Worm (Caenorhabditis elegans) whole organism, L4 larva: ENCODE results near the gene cec-1.

Experiments
- F26F4.8 ChIP-seq: fragments of 200-800 bp; sonication (Bioruptor generic); conservative IDR thresholded peaks from 2 replicates; pipeline ENCODE4 v1.3.6; 2022; ENCODE audit warnings: missing genetic modification characterization, missing compliant biosample characterization
- T20F7.1 ChIP-seq: fragments of 200-800 bp; sonication (Bioruptor generic); optimal IDR thresholded peaks from 2 replicates; lab custom pipeline; 2018; ENCODE audit warnings: mild to moderate bottlenecking, missing genetic modification characterization, missing compliant biosample characterization
- Y75B8A.6 ChIP-seq: fragments of 200-800 bp; sonication (Bioruptor generic); IDR thresholded peaks from 2 replicates; pipeline ENCODE4 v1.3.6; 2022; ENCODE audit warnings: missing genetic modification reagents, missing genetic modification characterization, missing compliant biosample characterization
- aha-1 ChIP-seq: fragments of 150-350 bp; peaks from one replicate; lab custom pipeline; 2014; ENCODE audit warnings: missing biosample characterization, missing genetic modification characterization
- arid-1 ChIP-seq: fragments of 200-800 bp; sonication (Bioruptor generic); conservative IDR thresholded peaks from 2 replicates; pipeline ENCODE4 v1.3.6; 2022; ENCODE audit warnings: missing genetic modification reagents, missing genetic modification characterization, missing compliant biosample characterization
- attf-4 ChIP-seq: sonication (generic microtip); optimal IDR thresholded peaks from 3 replicates; lab custom pipeline; 2017; ENCODE audit warnings: missing biosample characterization, missing genetic modification characterization
- ceh-28 ChIP-seq: fragments of 150-350 bp; optimal IDR thresholded peaks from 2 replicates; lab custom pipeline; 2014; ENCODE audit warnings: missing biosample characterization, missing genetic modification reagents, missing genetic modification characterization
- ceh-32 ChIP-seq: sonication (generic microtip); optimal IDR thresholded peaks from 2 replicates; lab custom pipeline; 2016; ENCODE audit warnings: mild to moderate bottlenecking, missing genetic modification characterization, missing compliant biosample characterization; ENCODE audit not compliant: poor library complexity
- ceh-82 ChIP-seq: sonication (generic microtip); optimal IDR thresholded peaks from 2 replicates; lab custom pipeline; 2017; ENCODE audit warnings: missing biosample characterization, missing genetic modification characterization
- ces-1 ChIP-seq: fragments of 150-350 bp; sonication (generic microtip); optimal IDR thresholded peaks from 4 replicates; lab custom pipeline; 2014; ENCODE audit warnings: missing biosample characterization, missing genetic modification reagents, missing genetic modification characterization
- cey-2 ChIP-seq: sonication (generic microtip); optimal IDR thresholded peaks from 3 replicates; lab custom pipeline; 2017; ENCODE audit warnings: missing genetic modification characterization, mild to moderate bottlenecking, missing compliant biosample characterization, antibody characterized with exemption, borderline replicate concordance; ENCODE audit not compliant: insufficient read depth
- daf-12 ChIP-seq: fragments of 150-350 bp; optimal IDR thresholded peaks from 2 replicates; lab custom pipeline; 2014; ENCODE audit warnings: missing biosample characterization, missing genetic modification reagents, missing genetic modification characterization
- dmd-6 ChIP-seq: fragments of 200-800 bp; sonication (Bioruptor generic); IDR thresholded peaks from 2 replicates; pipeline ENCODE4 v1.3.6; 2022; ENCODE audit warnings: missing genetic modification reagents, missing genetic modification characterization, missing compliant biosample characterization
- dmd-8 ChIP-seq: fragments of 200-800 bp; sonication (Bioruptor generic); IDR thresholded peaks from 2 replicates; pipeline ENCODE4 v1.3.6; 2022; ENCODE audit warnings: missing genetic modification characterization, missing compliant biosample characterization
- dve-1 ChIP-seq: sonication (generic microtip); optimal IDR thresholded peaks from 2 replicates; lab custom pipeline; 2017; ENCODE audit warnings: antibody characterized with exemption, mild to moderate bottlenecking, missing genetic modification characterization, missing compliant biosample characterization; ENCODE audit not compliant: insufficient read depth
- fkh-10 ChIP-seq: fragments of 150-350 bp; optimal IDR thresholded peaks from 2 replicates; lab custom pipeline; 2014; ENCODE audit warnings: missing biosample characterization, missing genetic modification reagents, missing genetic modification characterization
- gei-8 ChIP-seq: fragments of 200-800 bp; sonication (Bioruptor generic); optimal IDR thresholded peaks from 2 replicates; lab custom pipeline; 2018; ENCODE audit warnings: mild to moderate bottlenecking, missing genetic modification characterization, missing compliant biosample characterization
- hif-1 ChIP-seq, 2 experiments: sonication (generic microtip); optimal IDR thresholded peaks; 2 replicates each; lab custom pipeline; 2016 to 2017; ENCODE audit warnings: missing compliant biosample characterization in 2 of 2, missing genetic modification characterization in 2 of 2, missing genetic modification reagents in 2 of 2, missing genotype in 2 of 2, mild to moderate bottlenecking in 1 of 2
- hlh-11 ChIP-seq: fragments of 200-800 bp; sonication (Bioruptor generic); optimal IDR thresholded peaks from 2 replicates; lab custom pipeline; 2018; ENCODE audit warnings: mild to moderate bottlenecking, missing genetic modification characterization, missing compliant biosample characterization
- hlh-30 ChIP-seq: sonication (generic microtip); optimal IDR thresholded peaks from 2 replicates; lab custom pipeline; 2017; ENCODE audit warnings: antibody characterized with exemption, mild to moderate bottlenecking, missing genetic modification characterization, missing compliant biosample characterization; ENCODE audit not compliant: insufficient read depth
- lin-1 ChIP-seq: fragments of 200-800 bp; sonication (Bioruptor generic); IDR thresholded peaks from 2 replicates; pipeline ENCODE4 v1.3.6; 2022; ENCODE audit warnings: missing genetic modification reagents, missing genetic modification characterization, missing compliant biosample characterization
- lin-13 ChIP-seq: fragments of 150-350 bp; optimal IDR thresholded peaks from 2 replicates; lab custom pipeline; 2014; ENCODE audit warnings: missing biosample characterization, missing genetic modification reagents, missing genetic modification characterization
- lin-15B ChIP-seq: fragments of 150-350 bp; sonication (generic microtip); optimal IDR thresholded peaks from 3 replicates; lab custom pipeline; 2014; ENCODE audit warnings: missing biosample characterization, missing genetic modification characterization
- lin-29 ChIP-seq: fragments of 200-800 bp; sonication (Bioruptor generic); IDR thresholded peaks from 2 replicates; pipeline ENCODE4 v1.3.6; 2022; ENCODE audit warnings: missing genetic modification reagents, missing genetic modification characterization, missing compliant biosample characterization
- lin-38 ChIP-seq: fragments of 200-800 bp; sonication (Bioruptor generic); IDR thresholded peaks from 2 replicates; pipeline ENCODE4 v1.3.6; 2022; ENCODE audit warnings: missing genetic modification reagents, missing genetic modification characterization, missing compliant biosample characterization
- lsy-2 ChIP-seq, 2 experiments: fragments of 150-350 bp in 1 of 2; sonication (generic microtip) in 1 of 2; optimal IDR thresholded peaks; 2 replicates each; lab custom pipeline; 2014 to 2017; ENCODE audit warnings: missing biosample characterization in 2 of 2, missing genetic modification characterization in 2 of 2
- mdl-1 ChIP-seq, 2 experiments: fragments of 150-350 bp in 1 of 2; sonication (generic microtip) in 1 of 2; optimal IDR thresholded peaks; 2 replicates each; lab custom pipeline; 2014 to 2017; ENCODE audit warnings: missing biosample characterization in 2 of 2, missing genetic modification characterization in 2 of 2
- mes-2 ChIP-seq: sonication (generic microtip); optimal IDR thresholded peaks from 2 replicates; lab custom pipeline; 2016; ENCODE audit warnings: missing genotype, mild to moderate bottlenecking, missing genetic modification characterization, missing compliant biosample characterization; ENCODE audit not compliant: poor library complexity, severe bottlenecking
- mxl-3 ChIP-seq: fragments of 200-800 bp; sonication (Bioruptor generic); optimal IDR thresholded peaks from 2 replicates; lab custom pipeline; 2018; ENCODE audit warnings: mild to moderate bottlenecking, missing genetic modification characterization, missing compliant biosample characterization
- nhr-10 ChIP-seq: fragments of 150-350 bp; optimal IDR thresholded peaks from 2 replicates; lab custom pipeline; 2014; ENCODE audit warnings: missing biosample characterization, missing genetic modification characterization
- nhr-102 ChIP-seq: sonication (generic microtip); optimal IDR thresholded peaks from 2 replicates; lab custom pipeline; 2016; ENCODE audit warnings: mild to moderate bottlenecking, missing genetic modification characterization, moderate library complexity, missing compliant biosample characterization
- nhr-111 ChIP-seq: fragments of 200-800 bp; sonication (Bioruptor generic); optimal IDR thresholded peaks from 2 replicates; lab custom pipeline; 2018; ENCODE audit warnings: mild to moderate bottlenecking, missing genetic modification characterization, missing compliant biosample characterization
- nhr-28 ChIP-seq: fragments of 150-350 bp; optimal IDR thresholded peaks from 2 replicates; lab custom pipeline; 2014; ENCODE audit warnings: missing biosample characterization, missing genetic modification characterization
- nhr-48 ChIP-seq: sonication (generic microtip); optimal IDR thresholded peaks from 2 replicates; lab custom pipeline; 2016; ENCODE audit warnings: mild to moderate bottlenecking, missing genetic modification characterization, missing compliant biosample characterization
- nhr-77 ChIP-seq: fragments of 150-350 bp; optimal IDR thresholded peaks from 2 replicates; lab custom pipeline; 2014; ENCODE audit warnings: missing biosample characterization, missing genetic modification characterization
- php-3 ChIP-seq: fragments of 200-800 bp; sonication (Bioruptor generic); IDR thresholded peaks from 2 replicates; pipeline ENCODE4 v1.3.6; 2022; ENCODE audit warnings: missing genetic modification reagents, missing genetic modification characterization, missing compliant biosample characterization
- pqm-1 ChIP-seq: sonication (generic microtip); optimal IDR thresholded peaks from 2 replicates; lab custom pipeline; 2017; ENCODE audit warnings: missing biosample characterization, missing genetic modification characterization
- spr-1 ChIP-seq: sonication (generic microtip); optimal IDR thresholded peaks from 2 replicates; lab custom pipeline; 2016; ENCODE audit warnings: mild to moderate bottlenecking, missing genetic modification characterization, missing compliant biosample characterization
- spr-3 ChIP-seq: fragments of 200-800 bp; sonication (Bioruptor generic); optimal IDR thresholded peaks from 2 replicates; lab custom pipeline; 2018; ENCODE audit warnings: mild to moderate bottlenecking, missing genetic modification characterization, missing compliant biosample characterization
- tra-1 ChIP-seq: fragments of 200-800 bp; sonication (Bioruptor generic); IDR thresholded peaks from 2 replicates; pipeline ENCODE4 v1.3.6; 2022; ENCODE audit warnings: missing genetic modification reagents, missing genetic modification characterization, missing compliant biosample characterization
- unc-130 ChIP-seq: sonication (generic microtip); optimal IDR thresholded peaks from 2 replicates; lab custom pipeline; 2016; ENCODE audit warnings: missing genetic modification reagents, missing genetic modification characterization, missing compliant biosample characterization
- zfp-2 ChIP-seq: sonication (generic microtip); optimal IDR thresholded peaks from 2 replicates; lab custom pipeline; 2016; ENCODE audit warnings: mild to moderate bottlenecking, missing genetic modification characterization, missing compliant biosample characterization
- ztf-7 ChIP-seq: fragments of 150-350 bp; optimal IDR thresholded peaks from 2 replicates; lab custom pipeline; 2014; ENCODE audit warnings: missing biosample characterization, missing genetic modification characterization

Gene cec-1

ce11 chrIII:8398411-8398810 lies 27.7 kb upstream of the cec-1 start, which contains the start of gene ZK353.2:
ZK353.2 (plus strand) TSS chrIII:8398711.
- TF ChIP-seq dve-1 (tag; lab: Kevin White, UChicago), result no peak
- no peak for TF ChIP-seq daf-12
- no peak for TF ChIP-seq Y75B8A.6 (GFP tag; lab: Robert Waterston, UW)
- TF ChIP-seq pqm-1 (tag; lab: Kevin White, UChicago), result no peak
- no peak for TF ChIP-seq unc-130 (GFP tag; lab: Kevin White, UChicago)
- no peak for TF ChIP-seq nhr-111 (GFP tag; lab: Kevin White, UChicago)
- TF ChIP-seq hlh-30 (tag; lab: Kevin White, UChicago), result no peak
- TF ChIP-seq F26F4.8 (GFP tag; lab: Robert Waterston, UW), result no peak
- no peak for TF ChIP-seq lin-13 (GFP tag; lab: Kevin White, UChicago)
- TF ChIP-seq ceh-82 (tag; lab: Kevin White, UChicago), result no peak
- TF ChIP-seq spr-1, result no peak
- TF ChIP-seq cey-2 (tag; lab: Kevin White, UChicago), result no peak

DNA sequence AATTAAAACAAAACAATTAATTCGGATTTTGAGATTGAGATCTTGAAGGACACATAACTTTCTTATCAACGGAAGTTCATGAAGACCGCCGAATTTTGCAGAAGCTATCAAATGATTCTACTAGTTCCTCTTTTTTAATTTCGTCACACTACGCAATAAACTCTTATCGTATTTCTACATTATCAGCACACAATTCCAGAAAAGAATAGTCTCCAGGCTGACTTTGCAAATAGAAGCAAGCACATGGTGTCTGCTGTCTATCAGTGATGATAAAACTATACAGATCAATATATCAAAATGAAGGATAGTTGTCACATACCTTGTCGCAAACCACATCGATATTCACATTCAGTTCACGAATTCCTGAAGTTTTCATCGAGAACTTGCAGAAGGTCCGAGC lies 25.7 kb upstream of the cec-1 start:
- no peak for TF ChIP-seq spr-3 (GFP tag; lab: Kevin White, UChicago)
- peak; percentile 28 for TF ChIP-seq nhr-48
- TF ChIP-seq lin-1, result peak; percentile 43; the same call in 1 of the 2 replicates
- TF ChIP-seq zfp-2 (tag; lab: Kevin White, UChicago), result no peak
- TF ChIP-seq tra-1 (GFP tag; lab: Robert Waterston, UW), result no peak; the same call in 1 of the 2 replicates
- TF ChIP-seq dve-1 (tag; lab: Kevin White, UChicago), result peak; percentile 80
- no peak for TF ChIP-seq arid-1 (GFP tag; lab: Robert Waterston, UW)
- TF ChIP-seq ceh-32 (tag; lab: Kevin White, UChicago), result no peak
- TF ChIP-seq ceh-28 (tag; lab: Kevin White, UChicago), result no peak
- TF ChIP-seq ces-1 (GFP tag; lab: Kevin White, UChicago), result no peak
- peak; percentile 100 for TF ChIP-seq pqm-1 (tag; lab: Kevin White, UChicago)
- TF ChIP-seq hlh-11 (tag; lab: Kevin White, UChicago), result peak; percentile 82
- no peak for TF ChIP-seq cey-2 (tag; lab: Kevin White, UChicago)
- TF ChIP-seq T20F7.1 (GFP tag; lab: Kevin White, UChicago), result no peak
- TF ChIP-seq php-3 (GFP tag; lab: Robert Waterston, UW), result peak; percentile 87
- no peak for TF ChIP-seq fkh-10 (GFP tag; lab: Kevin White, UChicago)
- TF ChIP-seq ceh-82 (tag; lab: Kevin White, UChicago), result no peak
- no peak for TF ChIP-seq lin-29 (GFP tag; lab: Robert Waterston, UW)
- peak; percentile 82 for TF ChIP-seq ztf-7 (tag; lab: Kevin White, UChicago)
- no peak for TF ChIP-seq aha-1 (tag; lab: Kevin White, UChicago)
- no peak for TF ChIP-seq lin-38 (GFP tag; lab: Robert Waterston, UW)
- peak; percentile 62 for TF ChIP-seq mxl-3 (GFP tag; lab: Kevin White, UChicago)
- peak; percentile 39 for TF ChIP-seq nhr-77 (tag; lab: Kevin White, UChicago)
- TF ChIP-seq gei-8 (GFP tag; lab: Kevin White, UChicago), result peak; percentile 44
- TF ChIP-seq nhr-28, result peak; percentile 73
- TF ChIP-seq nhr-102 (tag; lab: Kevin White, UChicago), result no peak
- TF ChIP-seq lin-15B (tag; lab: Kevin White, UChicago), result no peak
- TF ChIP-seq nhr-10 (tag; lab: Kevin White, UChicago), result no peak
- TF ChIP-seq mdl-1 (tag; optimal IDR thresholded peaks at IDR 0.05; lab: Kevin White, UChicago), result peak in 1 of 2 experiments; percentile 49
- TF ChIP-seq mes-2 (tag; lab: Kevin White, UChicago), result peak; percentile 15
- TF ChIP-seq lsy-2 (tag; optimal IDR thresholded peaks at IDR 0.05; lab: Kevin White, UChicago), result peak in 1 of 2 experiments; percentile 8
- TF ChIP-seq hlh-30 (tag; lab: Kevin White, UChicago), result peak; percentile 7
- no peak for TF ChIP-seq dmd-8 (GFP tag; lab: Robert Waterston, UW)
- no peak for TF ChIP-seq hif-1 (tag; optimal IDR thresholded peaks at IDR 0.05; lab: Kevin White, UChicago)
- TF ChIP-seq attf-4, result no peak
- TF ChIP-seq dmd-6 (GFP tag; lab: Robert Waterston, UW), result peak; percentile 97
- TF ChIP-seq, all 104 proteins: peak for 16
